Fruit fly (Drosophila melanogaster) Kc167 (cell line): ENCODE results near the gene Desat2.

Experiments used
- Sin3A ChIP-seq: fragments of >200 bp; optimal IDR thresholded peaks from 2 replicates; lab custom pipeline; 2018; ENCODE audit warnings: missing external identifiers
- h ChIP-seq: fragments of >200 bp; optimal IDR thresholded peaks from 3 replicates; lab custom pipeline; 2018; ENCODE audit warnings: missing external identifiers
- insv ChIP-seq: fragments of >200 bp; optimal IDR thresholded peaks from 3 replicates; lab custom pipeline; 2018; ENCODE audit warnings: missing external identifiers
- psq ChIP-seq: fragments of >200 bp; optimal IDR thresholded peaks from 2 replicates; lab custom pipeline; 2017; ENCODE audit warnings: missing external identifiers
- ttk ChIP-seq: sonication (Bioruptor generic); optimal IDR thresholded peaks from 2 replicates; lab custom pipeline; 2017; ENCODE audit warnings: missing external identifiers

dm6 chr3R:12433764-12434163 is 2.3 kb upstream of the Desat2 start, which contains the start of the genes Aos1 and Srlp:
- TF ChIP-seq ttk (lab: Kevin White, UChicago) (no peak), psq (lab: Kevin White, UChicago) (no peak), h (no peak), Sin3A (lab: Kevin White, UChicago) (no peak), insv (no peak)
